Worm (Caenorhabditis elegans): Measurements from ENCODE around the gene F52D2.6.

Gene F52D2.6

DNA sequence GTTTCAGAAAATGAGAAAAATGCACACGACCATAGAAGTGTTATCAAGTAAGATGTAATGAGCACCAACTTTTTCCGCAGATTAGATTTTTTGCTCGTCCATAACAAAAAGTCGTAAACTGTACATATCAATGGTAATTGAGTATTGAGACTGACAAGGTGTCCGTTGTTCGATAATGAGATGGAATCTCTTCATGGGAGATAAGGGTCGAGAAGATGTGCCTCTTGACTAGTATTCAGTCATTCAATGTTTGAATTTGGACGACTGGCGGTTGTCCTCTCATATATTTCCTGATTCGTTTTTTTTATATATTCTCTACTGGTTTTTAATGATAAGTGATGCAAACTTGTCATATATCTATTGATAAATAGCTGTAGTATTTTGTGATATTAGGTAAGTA lies 5.9 kb downstream of the F52D2.6 start:
- TF ChIP-seq hmg-1.2 (GFP tag; IDR thresholded peaks at IDR 0.05), result no peak
- no peak for TF ChIP-seq tlf-1 (GFP tag; optimal IDR thresholded peaks at IDR 0.05)
- TF ChIP-seq madf-3 (GFP tag; IDR thresholded peaks at IDR 0.05), result no peak
- no peak for TF ChIP-seq gei-17 (GFP tag; optimal IDR thresholded peaks at IDR 0.05)
- no peak for TF ChIP-seq mel-28 (tag; optimal IDR thresholded peaks at IDR 0.05; ENCODE audit: borderline replicate concordance)
- TF ChIP-seq ceh-40 (GFP tag; IDR thresholded peaks at IDR 0.05), result no peak
- no peak for TF ChIP-seq ztf-25 (GFP tag; IDR thresholded peaks at IDR 0.05)
- TF ChIP-seq hmg-20 (GFP tag; IDR thresholded peaks at IDR 0.05), result no peak
- TF ChIP-seq rec-8 (tag; optimal IDR thresholded peaks at IDR 0.05), result no peak
- TF ChIP-seq ztf-3 (GFP tag; optimal IDR thresholded peaks at IDR 0.05), result no peak
- no peak for TF ChIP-seq B0019.2 (GFP tag; conservative IDR thresholded peaks at IDR 0.05)
- no peak for TF ChIP-seq xnd-1 (tag; optimal IDR thresholded peaks at IDR 0.05)
- TF ChIP-seq tbx-9 (tag; optimal IDR thresholded peaks at IDR 0.05; ENCODE audit: borderline replicate concordance), result no peak
- no peak for TF ChIP-seq him-1 (tag; optimal IDR thresholded peaks at IDR 0.05)
- TF ChIP-seq let-526 (GFP tag; IDR thresholded peaks at IDR 0.05), result no peak

DNA sequence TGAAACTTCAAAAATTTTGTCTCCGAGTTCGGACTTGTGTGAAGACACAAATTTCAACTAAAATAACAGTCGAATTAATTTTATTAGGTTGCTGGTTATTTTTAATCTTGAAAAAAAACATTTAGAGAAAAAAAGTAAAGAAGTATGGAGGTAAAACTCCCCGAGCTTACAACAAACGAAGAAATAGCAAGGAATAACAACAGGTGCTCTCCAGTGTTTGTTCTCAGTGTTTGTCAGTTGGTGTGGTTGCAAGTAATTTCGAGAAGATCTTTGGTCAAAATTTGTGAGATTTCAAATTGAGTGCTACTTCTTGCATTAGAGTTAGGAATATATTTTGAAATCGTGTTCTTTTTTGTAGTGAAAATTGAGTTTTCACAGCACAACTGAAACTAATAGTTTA lies 9.0 kb downstream of the F52D2.6 start:
- TF ChIP-seq ceh-40 (GFP tag; IDR thresholded peaks at IDR 0.05) (no peak), ceh-58 (GFP tag; IDR thresholded peaks at IDR 0.05) (no peak), C06A6.2 (GFP tag; conservative IDR thresholded peaks at IDR 0.05) (no peak), egl-44 (GFP tag; IDR thresholded peaks at IDR 0.05) (no peak)

DNA sequence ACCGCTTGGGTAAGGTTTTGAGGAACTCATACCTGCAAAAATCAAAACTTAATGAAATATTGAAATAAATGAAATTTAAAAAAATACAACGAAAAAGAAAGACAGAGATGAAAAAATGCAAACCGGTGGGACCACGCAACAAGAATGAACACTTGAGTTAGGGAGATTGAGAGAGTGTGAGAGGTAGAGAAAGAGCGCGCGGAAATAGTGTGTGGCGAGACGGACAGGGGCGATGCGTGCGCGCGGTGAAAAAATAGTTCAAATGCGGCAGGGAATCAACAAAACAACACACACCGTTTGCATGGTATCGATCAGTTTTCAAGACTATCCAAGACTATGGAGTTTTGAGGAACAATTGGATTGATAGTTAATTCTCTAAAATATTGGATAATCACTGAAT lies 13.8 kb downstream of the F52D2.6 start, which contains the start of gene meg-3:
TSS of gene meg-3 (minus strand) at position 32 of the 400 bp plus-strand sequence.
- TF ChIP-seq egl-18 (GFP tag; IDR thresholded peaks at IDR 0.05) (no peak), zfh-2 (GFP tag; conservative IDR thresholded peaks at IDR 0.05) (no peak), K12H6.12 (tag; optimal IDR thresholded peaks at IDR 0.05) (no peak), snpc-4 (GFP tag; optimal IDR thresholded peaks at IDR 0.05) (no peak), snpc-4 (tag; optimal IDR thresholded peaks at IDR 0.05) (no peak), hmg-1.2 (GFP tag; IDR thresholded peaks at IDR 0.05) (peak; percentile 79), D2030.7 (GFP tag; IDR thresholded peaks at IDR 0.05) (0 out of 2 replicates have a peak, but pooled peaks have one; percentile 17), madf-6 (GFP tag; IDR thresholded peaks at IDR 0.05) (no peak), efl-1 (GFP tag; optimal IDR thresholded peaks at IDR 0.05) (peak; percentile 2), let-526 (GFP tag; IDR thresholded peaks at IDR 0.05) (no peak), gei-17 (GFP tag; optimal IDR thresholded peaks at IDR 0.05) (peak; percentile 58), dpl-1 (GFP tag; optimal IDR thresholded peaks at IDR 0.05) (no peak), sptf-2 (GFP tag; optimal IDR thresholded peaks at IDR 0.05) (no peak), nhr-179 (tag; optimal IDR thresholded peaks at IDR 0.05) (no peak), T26A5.8 (tag; optimal IDR thresholded peaks at IDR 0.05) (no peak), dox-1 (GFP tag; IDR thresholded peaks at IDR 0.05) (peak; percentile 48; the same call in 1 of the 2 replicates), nhr-120 (GFP tag; IDR thresholded peaks at IDR 0.05) (no peak), him-1 (tag; optimal IDR thresholded peaks at IDR 0.05) (no peak), B0261.1 (tag; optimal IDR thresholded peaks at IDR 0.05) (no peak), cebp-1 (GFP tag; IDR thresholded peaks at IDR 0.05) (no peak), cebp-1 (tag; optimal IDR thresholded peaks at IDR 0.05) (no peak)

DNA sequence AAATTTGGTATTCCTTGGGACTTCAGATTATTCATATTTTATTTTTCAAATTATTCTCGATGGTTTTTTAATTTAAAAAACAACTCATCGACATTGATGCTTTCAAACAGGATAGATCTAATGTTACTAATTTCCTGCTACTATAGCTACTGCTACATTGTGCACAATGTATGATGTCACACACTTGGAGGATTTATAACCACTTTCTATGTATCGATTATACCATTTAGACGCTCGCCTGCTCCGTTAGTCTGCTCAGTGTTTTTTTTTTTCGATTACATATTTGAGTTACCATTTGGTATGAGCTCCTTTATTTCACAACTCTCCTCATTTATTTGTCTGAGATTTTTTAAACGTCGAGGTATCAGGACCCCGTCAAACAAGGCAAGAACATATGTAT lies 14.6 kb downstream of the F52D2.6 start, which contains the start of gene Y40A1A.2:
TSS of gene Y40A1A.2 (plus strand) at position 301 of the 400 bp plus-strand sequence.
- no peak for TF ChIP-seq egrh-3 (GFP tag; IDR thresholded peaks at IDR 0.05)
